Fruit fly (Drosophila melanogaster) whole organism, prepupa: Measurements from ENCODE around the gene CG31415.

Experiments used
- Blimp-1 ChIP-seq: fragments of 200-800 bp; sonication (Bioruptor generic); optimal IDR thresholded peaks from 3 replicates; lab custom pipeline; 2017; ENCODE audit warnings: missing biosample characterization, missing genetic modification characterization, mild to moderate bottlenecking, moderate library complexity, missing genetic modification reagents
- CG31627 ChIP-seq: fragments of 200-800 bp; sonication (Bioruptor generic); optimal IDR thresholded peaks from 3 replicates; lab custom pipeline; 2016; ENCODE audit warnings: missing biosample characterization, missing genetic modification characterization
- CG32006 ChIP-seq: fragments of 200-800 bp; sonication (Bioruptor generic); optimal IDR thresholded peaks from 3 replicates; lab custom pipeline; 2017; ENCODE audit warnings: missing biosample characterization, mild to moderate bottlenecking, missing genetic modification characterization
- CG6163 ChIP-seq: fragments of 200-800 bp; sonication (Bioruptor generic); IDR thresholded peaks from 3 replicates; pipeline ENCODE4 v1.3.6; 2022; ENCODE audit warnings: missing biosample characterization, missing genetic modification characterization
- Eip75B ChIP-seq: fragments of 200-800 bp; sonication (Bioruptor generic); optimal IDR thresholded peaks from 3 replicates; lab custom pipeline; 2016; ENCODE audit warnings: missing biosample characterization, missing genetic modification characterization
- Eip78C ChIP-seq: fragments of 200-800 bp; sonication (Bioruptor generic); peaks from one replicate; lab custom pipeline; 2016; ENCODE audit warnings: missing biosample characterization, missing genetic modification characterization
- Hr39 ChIP-seq: fragments of 200-800 bp; sonication (Bioruptor generic); optimal IDR thresholded peaks from 2 replicates; lab custom pipeline; 2016; ENCODE audit warnings: missing biosample characterization, missing genetic modification characterization
- Lpt ChIP-seq: fragments of 200-800 bp; sonication (Bioruptor generic); optimal IDR thresholded peaks from 3 replicates; lab custom pipeline; 2016; ENCODE audit warnings: missing biosample characterization, missing genetic modification characterization
- Sox14 ChIP-seq: fragments of 200-800 bp; sonication (Bioruptor generic); optimal IDR thresholded peaks from 3 replicates; lab custom pipeline; 2016; ENCODE audit warnings: missing biosample characterization, missing genetic modification characterization
- fkh ChIP-seq: fragments of 200-800 bp; sonication (Bioruptor generic); optimal IDR thresholded peaks from 3 replicates; lab custom pipeline; 2017; ENCODE audit warnings: missing biosample characterization, mild to moderate bottlenecking, missing genetic modification characterization, moderate library complexity

DNA sequence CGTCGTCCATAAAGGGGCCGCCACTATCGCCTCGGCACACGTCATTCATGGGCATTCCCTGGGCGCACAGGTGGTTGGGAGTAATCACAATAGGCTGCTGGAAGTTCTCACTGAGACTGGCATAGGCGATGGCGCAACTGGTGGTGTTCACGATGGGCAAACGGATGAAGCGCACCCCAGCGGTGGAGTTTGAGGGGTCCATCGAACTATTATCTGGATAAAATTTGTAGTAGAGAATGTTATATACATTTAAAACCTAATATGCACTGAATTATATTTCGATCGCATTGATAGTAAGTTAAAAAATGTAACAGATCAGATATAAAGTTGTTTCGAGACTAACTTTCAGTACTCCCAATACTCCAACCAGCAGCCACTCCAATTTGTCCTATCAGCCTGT is at the start of gene CG31415:
- TF ChIP-seq Eip75B (no peak), Eip78C (no peak), CG6163 (GFP tag; lab: Robert Waterston, UW) (no peak), Lpt (GFP tag; lab: Kevin White, UChicago) (no peak), fkh (no peak), Sox14 (GFP tag; lab: Kevin White, UChicago) (no peak), Blimp-1 (GFP tag; lab: Kevin White, UChicago) (no peak), Hr39 (no peak), CG31627 (GFP tag; lab: Kevin White, UChicago) (no peak), CG32006 (GFP tag; lab: Kevin White, UChicago) (no peak)
